Worm (Caenorhabditis elegans) whole organism, dauer: Measurements from ENCODE around the gene C13A2.12.
"Not testable (repeated sequence)": the region's sequence is repeated elsewhere in the genome, so short reads cannot be mapped to it uniquely, and the experiment has no call there.

ENCODE experiments used
- unc-62 ChIP-seq: sonication (generic microtip); optimal IDR thresholded peaks from 2 replicates; lab custom pipeline; 2017; ENCODE audit warnings: missing biosample characterization, missing genetic modification reagents, missing genetic modification characterization

C13A2.12 gene

DNA sequence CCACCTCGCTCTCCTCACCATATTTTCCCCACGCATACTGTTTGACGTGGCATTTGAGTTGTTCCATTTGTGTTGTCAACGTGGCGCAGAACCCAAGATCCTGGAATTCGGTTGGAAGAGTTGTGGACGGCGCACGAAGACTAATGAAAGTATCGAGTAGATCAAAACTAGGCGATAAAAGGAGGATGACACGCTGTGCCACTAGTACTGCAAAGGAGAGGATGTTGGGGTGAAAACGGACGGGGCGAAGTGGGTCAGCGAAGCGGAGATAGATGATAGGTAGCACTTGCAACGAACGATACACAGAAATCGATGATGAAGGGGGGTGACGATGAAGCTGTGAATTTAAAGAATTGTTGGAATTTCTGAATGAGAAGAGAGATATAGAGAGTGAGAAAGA is 12.1 kb upstream of the C13A2.12 start, which contains the start of gene C05C8.7:
TSS of gene C05C8.7 (minus strand) at position 100 of the 400 bp plus-strand sequence.
- no peak for TF ChIP-seq unc-62 (GFP tag; lab: Kevin White, UChicago)

DNA sequence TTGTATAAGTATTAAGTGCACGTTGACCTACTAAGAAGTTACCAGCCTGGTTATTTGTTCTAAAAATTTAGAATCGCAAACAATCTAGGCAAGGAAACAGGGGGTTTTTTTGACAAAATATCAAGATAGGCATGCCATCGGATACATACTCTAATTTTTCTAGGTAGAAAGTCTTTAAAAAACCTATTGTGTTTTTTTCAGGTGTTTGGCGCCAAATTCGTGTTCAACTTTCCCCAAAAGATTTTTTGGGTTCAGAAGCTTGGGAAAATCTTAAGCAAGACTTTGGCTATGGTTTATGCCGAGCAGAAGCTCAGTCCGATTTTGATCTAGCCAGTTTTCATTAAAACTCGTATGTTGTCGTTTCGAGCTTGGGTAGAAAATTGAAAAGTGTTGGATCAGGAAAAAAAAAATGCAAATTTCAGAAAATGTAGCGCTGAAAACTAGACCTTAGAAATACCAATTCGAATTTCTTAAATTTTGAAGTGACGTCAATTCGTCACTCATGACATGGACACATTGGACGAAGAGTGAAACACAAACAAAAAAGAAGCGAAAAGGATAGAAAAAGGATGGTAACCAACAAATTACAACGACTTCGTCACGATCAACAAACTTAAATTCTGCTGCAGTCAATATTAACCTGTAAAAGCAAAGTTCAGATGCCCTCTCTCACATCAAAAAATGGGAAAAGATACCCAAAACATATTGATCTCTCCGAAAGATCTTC is 10.7 kb upstream of the C13A2.12 start:
- no peak for TF ChIP-seq unc-62 (GFP tag; lab: Kevin White, UChicago)

DNA sequence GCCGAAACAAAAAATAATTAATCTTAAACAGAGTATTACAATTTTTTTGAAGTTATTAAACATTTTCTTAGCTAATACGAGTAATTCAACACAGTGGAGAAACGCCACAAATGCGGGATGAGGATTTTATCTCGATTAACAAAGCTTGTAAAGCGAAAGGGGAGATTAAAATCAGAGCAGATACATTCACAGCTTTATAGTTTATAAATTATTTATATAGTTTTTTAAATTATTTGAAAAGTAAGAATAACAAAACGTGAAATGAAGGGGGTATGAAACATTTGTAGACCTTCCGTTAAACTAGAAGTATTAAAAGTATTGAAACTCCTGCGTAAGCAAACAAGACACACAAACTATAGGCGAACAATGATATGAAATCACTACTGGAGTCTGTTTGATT is 4.0 kb upstream of the C13A2.12 start, which contains the start of gene C05C8.8:
TSS of gene C05C8.8 (minus strand) at position 101 of the 400 bp plus-strand sequence.
- TF ChIP-seq unc-62 (GFP tag; lab: Kevin White, UChicago) = no peak

DNA sequence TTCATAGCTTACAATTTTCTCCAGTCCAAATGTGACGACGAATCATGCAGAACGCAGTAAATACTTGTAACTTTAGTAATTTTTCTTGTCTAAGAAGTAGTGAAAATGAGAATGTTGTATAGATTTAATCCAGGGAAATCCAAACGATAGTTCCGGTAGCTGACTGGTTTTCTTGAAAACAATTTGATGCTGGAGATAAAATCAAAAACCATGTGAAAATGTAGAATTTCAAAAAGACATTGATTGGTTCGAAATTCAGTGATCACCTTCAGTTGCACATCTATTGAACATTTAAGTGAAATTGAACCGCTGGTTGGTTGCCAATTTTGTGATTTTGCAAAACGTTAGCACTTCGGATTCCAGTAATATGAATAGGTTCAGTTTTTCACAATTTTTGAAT is 5.0 kb downstream of the C13A2.12 start, which contains the start of gene C13A2.9:
TSS of gene C13A2.9 (minus strand) at position 101 of the 400 bp plus-strand sequence.
- no peak for TF ChIP-seq unc-62 (GFP tag; lab: Kevin White, UChicago)

DNA sequence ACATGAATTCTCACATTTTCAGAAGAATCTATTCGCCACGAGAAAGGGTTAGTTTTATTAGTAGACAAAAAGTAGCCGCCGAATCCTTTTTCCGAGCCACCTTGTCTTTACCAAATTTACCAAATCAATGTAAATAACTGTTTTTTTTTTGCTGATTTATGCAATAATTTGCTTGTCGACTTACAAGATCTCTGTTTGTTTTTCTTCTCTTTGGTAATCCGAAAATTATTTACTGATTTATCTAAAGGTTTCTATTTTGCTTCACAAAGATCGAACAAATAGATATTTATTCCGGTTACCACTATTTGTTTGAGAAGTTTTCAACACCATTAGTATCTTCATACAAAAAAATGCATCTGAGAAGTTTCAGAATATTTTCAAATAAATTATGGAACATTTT is 7.0 kb downstream of the C13A2.12 start, which contains the start of gene C13A2.7:
TSS of gene C13A2.7 (plus strand) at position 301 of the 400 bp plus-strand sequence.
- TF ChIP-seq unc-62 (GFP tag; lab: Kevin White, UChicago) = no peak

DNA sequence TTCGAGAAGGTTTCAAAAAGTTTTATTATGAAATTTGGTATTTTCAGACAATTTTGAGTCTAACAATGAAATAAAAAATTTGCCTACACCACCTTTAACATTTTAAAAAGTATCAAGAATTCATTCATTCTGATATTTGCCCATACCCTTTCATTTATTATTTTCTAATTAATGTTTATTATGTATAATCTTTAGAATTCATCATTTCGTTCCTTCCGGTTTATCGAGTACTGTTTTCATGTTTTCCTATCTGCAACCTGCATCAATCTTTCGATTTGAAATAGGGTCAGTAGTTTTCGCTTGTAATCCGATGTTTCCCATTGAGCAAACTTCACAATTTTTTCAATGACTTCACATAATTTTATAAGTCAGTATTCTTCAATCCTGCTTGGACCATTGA is 10.3 kb downstream of the C13A2.12 start, which contains the start of gene C13A2.6:
TSS of gene C13A2.6 (plus strand) at position 301 of the 400 bp plus-strand sequence.
- TF ChIP-seq unc-62 (GFP tag; lab: Kevin White, UChicago) = no peak

DNA sequence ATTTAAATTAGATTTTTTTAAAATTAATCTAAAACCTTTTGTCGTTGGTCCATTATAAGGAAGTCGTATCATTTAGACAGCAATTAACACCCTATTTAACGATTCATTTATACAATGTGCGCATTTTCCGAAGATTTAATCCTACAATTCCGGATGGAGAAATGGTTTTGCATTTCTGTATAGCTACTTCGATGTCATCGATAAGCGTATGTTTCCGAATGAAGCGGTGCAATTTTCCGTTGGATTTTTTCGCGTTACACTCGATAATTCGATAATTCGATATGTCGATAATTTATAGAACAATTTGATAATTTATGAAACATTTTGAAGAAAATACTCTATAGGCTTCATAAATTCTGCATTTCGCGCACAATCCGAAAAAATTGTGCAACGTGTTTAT is 15.9 kb downstream of the C13A2.12 start, which contains the start of gene C13A2.10:
TSS of gene C13A2.10 (minus strand) at position 101 of the 400 bp plus-strand sequence.
- TF ChIP-seq unc-62 (GFP tag; lab: Kevin White, UChicago) = no peak

DNA sequence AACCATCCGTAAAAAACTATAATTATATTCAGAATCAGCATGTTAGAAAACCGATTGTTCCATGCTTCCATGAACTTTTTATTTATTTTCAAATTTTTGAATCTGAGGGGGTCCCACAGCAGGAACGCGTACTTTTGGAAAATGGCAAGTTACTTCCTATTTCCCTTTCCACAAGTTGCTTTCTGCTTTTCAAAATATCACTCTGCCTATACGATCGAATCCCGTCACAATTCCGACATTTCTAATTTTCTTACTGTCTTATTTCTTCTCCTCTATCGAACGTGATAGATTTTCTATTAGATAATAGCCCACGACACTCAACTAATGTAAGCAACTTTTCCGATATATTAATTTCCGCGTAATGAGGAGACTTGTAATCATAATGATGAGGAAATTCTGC is 16.4 kb downstream of the C13A2.12 start, which contains the start of gene C13A2.5:
TSS of gene C13A2.5 (plus strand) at position 301 of the 400 bp plus-strand sequence.
- no peak for TF ChIP-seq unc-62 (GFP tag; lab: Kevin White, UChicago)

DNA sequence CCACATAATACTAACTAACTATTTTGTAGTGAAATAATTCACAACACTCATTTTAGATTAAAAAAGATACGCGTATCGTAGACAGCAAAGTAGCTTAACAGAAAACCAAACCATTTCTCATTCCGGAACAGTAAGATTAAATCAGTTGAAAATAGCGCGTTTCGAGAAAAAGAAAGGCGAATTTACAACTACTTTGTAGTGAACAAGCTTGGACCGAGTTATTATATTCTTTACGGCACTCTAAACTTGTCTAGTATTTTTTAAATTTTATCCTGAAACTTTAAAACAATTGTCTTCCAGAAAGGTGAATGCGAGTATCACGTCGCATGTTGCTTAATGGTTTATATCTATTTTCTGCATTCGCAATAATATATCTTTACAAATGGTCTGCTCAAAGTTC is 20.0 kb downstream of the C13A2.12 start, which contains the start of gene C13A2.4:
TSS of gene C13A2.4 (plus strand) at position 301 of the 400 bp plus-strand sequence.
- TF ChIP-seq unc-62 (GFP tag; lab: Kevin White, UChicago) = no peak

DNA sequence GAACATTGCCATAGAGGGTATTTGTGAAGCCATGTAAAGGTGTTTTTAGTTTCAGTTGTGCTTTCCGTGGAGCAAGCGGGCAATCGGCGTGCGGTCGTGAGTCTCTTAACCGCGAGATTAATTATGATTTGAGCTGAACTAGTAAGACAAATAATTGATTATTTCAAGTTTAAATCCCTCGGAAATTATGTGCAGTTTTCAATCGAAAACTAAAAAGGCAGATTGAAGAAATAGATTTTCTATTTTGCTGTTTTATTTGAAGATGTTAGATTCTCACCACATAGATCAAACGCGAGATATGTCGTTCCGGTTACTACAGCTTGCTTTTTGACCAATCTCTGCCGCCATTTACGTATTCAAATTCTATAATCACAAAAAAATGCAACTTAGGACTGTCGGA is 23.0 kb downstream of the C13A2.12 start, which contains the start of gene C13A2.3:
TSS of gene C13A2.3 (plus strand) at position 301 of the 400 bp plus-strand sequence.
- no peak for TF ChIP-seq unc-62 (GFP tag; lab: Kevin White, UChicago)

DNA sequence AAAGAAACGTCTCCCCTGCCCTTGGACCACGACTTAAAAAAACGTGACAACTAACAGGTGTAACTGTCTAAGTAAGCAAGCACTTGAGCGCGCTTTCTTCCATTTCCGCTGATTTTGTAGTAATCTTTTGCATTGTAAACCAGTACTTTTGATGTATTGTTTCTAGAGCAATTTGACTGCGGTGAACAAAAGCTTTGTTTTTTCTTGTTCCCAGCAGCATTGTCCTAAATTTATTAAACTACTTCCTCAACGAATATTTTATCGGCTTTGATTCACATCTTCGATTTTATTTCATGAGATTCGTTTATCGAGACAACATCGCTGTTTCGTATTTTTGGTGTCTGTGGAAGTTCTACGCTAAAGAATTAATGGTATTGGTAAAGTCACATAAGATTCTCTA is 29.6 kb downstream of the C13A2.12 start, which contains the start of gene C13A2.1:
TSS of gene C13A2.1 (plus strand) at position 301 of the 400 bp plus-strand sequence.
- TF ChIP-seq unc-62 (GFP tag; lab: Kevin White, UChicago) = no peak

DNA sequence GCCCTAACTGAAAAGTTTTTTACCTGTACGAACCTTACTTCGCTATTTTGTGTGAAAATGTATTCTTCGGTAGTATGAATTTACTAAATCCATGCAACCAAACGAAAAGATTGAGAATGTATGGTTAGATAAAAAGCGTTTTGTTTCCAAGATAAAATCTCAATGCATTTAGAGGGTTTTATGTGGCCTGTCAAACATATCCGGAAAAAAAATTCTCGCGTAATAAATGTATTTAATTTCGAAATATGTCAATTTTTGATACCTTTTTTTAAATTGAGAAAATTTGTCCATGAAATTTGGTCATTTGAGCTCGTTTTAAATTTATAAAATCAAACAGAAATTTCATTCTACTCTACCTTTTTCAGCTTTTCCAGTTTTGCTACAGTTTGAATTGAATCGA is 36.2 kb downstream of the C13A2.12 start, which contains the start of gene F07G11.4:
TSS of gene F07G11.4 (minus strand) at position 101 of the 400 bp plus-strand sequence.
- TF ChIP-seq unc-62 (GFP tag; lab: Kevin White, UChicago) = no peak

DNA sequence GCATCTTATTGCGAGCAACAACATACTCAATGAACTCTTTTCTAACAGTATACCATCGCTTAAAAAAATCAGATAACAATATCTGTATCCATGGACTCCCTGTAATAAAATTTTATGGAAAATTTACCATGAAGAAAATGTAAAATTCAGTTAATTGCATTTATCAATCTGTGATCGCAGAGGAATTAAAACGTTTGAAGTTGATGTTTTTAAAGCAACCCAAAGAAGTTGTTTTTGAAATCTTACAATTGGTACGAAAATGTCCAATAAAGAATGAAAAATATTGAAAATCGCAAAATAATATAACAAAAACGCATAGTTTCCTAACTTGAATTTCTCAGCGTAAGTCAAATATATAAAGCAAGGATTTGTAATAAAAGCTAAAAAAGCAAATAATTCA is 38.2 kb downstream of the C13A2.12 start, which contains the start of gene srj-32:
TSS of gene srj-32 (minus strand) at position 101 of the 400 bp plus-strand sequence.
- TF ChIP-seq unc-62 (GFP tag; lab: Kevin White, UChicago) = no peak

DNA sequence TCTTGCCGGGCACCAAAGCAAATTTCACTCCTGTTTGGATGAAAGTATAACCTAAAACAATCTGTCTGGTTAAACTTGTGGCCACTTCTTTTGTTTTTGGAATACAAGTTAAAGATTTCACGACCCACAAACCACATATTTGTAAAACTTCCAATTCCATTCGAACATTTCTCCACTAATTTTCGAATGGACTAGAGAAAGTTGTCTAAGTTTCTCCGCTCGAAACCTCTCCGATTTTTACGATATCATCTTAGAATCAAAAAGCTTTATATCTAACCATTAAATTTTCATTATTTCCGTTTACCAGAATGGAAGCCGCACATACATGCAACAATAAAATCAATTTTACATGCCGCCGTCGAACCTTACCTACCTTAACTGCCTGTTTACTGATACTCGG is 39.4 kb downstream of the C13A2.12 start, which contains the start of gene F07G11.3:
TSS of gene F07G11.3 (plus strand) at position 301 of the 400 bp plus-strand sequence.
- no peak for TF ChIP-seq unc-62 (GFP tag; lab: Kevin White, UChicago)

DNA sequence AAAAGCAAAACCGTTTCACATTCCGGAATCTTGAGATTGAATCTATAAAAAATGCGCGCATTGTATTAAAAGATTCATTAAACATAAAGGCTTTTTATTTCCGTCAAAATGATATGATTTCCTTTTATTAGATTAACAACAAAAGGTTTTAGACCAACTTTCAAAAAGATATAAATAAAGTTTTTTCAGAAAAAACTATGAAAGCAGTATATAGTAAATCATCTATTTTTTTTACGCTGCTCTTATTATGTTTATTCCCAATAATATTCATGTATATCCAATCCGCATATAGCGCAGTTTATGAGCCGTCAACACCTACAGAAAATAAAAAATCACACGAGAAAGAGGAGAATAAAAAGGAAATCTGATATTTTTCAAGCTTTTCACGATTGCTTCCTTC is 45.4 kb downstream of the C13A2.12 start, which contains the start of gene F07G11.2:
TSS of gene F07G11.2 (plus strand) at position 301 of the 400 bp plus-strand sequence.
- TF ChIP-seq unc-62 (GFP tag; lab: Kevin White, UChicago) = not testable (repeated sequence)

DNA sequence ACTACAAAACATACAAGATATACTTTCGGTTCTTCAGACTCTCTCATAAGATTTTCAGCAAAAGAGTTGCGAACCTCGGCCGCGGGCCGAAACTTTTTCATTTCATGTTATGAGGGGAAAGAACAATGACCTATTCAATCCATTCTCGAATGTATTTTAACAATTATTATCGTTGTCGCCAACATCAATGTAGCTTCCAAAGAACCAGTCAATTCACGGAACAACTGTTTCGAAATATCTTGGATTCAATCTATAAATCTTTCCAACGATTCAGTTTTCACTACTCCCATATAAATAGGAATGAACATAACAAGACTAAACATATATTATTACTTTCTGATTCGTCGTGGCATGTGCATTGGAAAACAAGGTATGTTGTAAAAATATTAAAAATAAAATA is 48.0 kb downstream of the C13A2.12 start, which contains the start of gene F07G11.1:
TSS of gene F07G11.1 (plus strand) at position 301 of the 400 bp plus-strand sequence.
- TF ChIP-seq unc-62 (GFP tag; lab: Kevin White, UChicago) = no peak
